Worm (Caenorhabditis elegans) whole organism, late embryonic: ENCODE results near the gene C31B8.1.

ENCODE experiments used
- K09A11.1 ChIP-seq: sonication (generic microtip); optimal IDR thresholded peaks from 2 replicates; lab custom pipeline; 2017; ENCODE audit warnings: antibody characterized with exemption, mild to moderate bottlenecking, missing genetic modification characterization, missing compliant biosample characterization; ENCODE audit not compliant: insufficient read depth
- dmd-4 ChIP-seq: sonication (generic microtip); optimal IDR thresholded peaks from 2 replicates; lab custom pipeline; 2016; ENCODE audit warnings: borderline replicate concordance, missing genetic modification characterization, missing compliant biosample characterization
- gmeb-2 ChIP-seq: sonication (generic microtip); optimal IDR thresholded peaks from 2 replicates; lab custom pipeline; 2016; ENCODE audit warnings: missing genetic modification characterization, inconsistent platforms, missing compliant biosample characterization
- ref-2 ChIP-seq: sonication (generic microtip); optimal IDR thresholded peaks from 2 replicates; lab custom pipeline; 2016; ENCODE audit warnings: missing genetic modification characterization, missing compliant biosample characterization
- tbx-2 ChIP-seq: sonication (generic microtip); optimal IDR thresholded peaks from 2 replicates; lab custom pipeline; 2016; ENCODE audit warnings: missing genetic modification characterization, missing compliant biosample characterization
- unc-3 ChIP-seq, 2 experiments: fragments of 200-800 bp in 1 of 2; sonication (Bioruptor generic) in 1 of 2; sonication (generic microtip) in 1 of 2; conservative IDR thresholded peaks in 1 of 2; optimal IDR thresholded peaks in 1 of 2; 2 replicates each; pipeline versions ENCODE4 v1.3.6 to Lab custom; 2016 to 2022; ENCODE audit warnings: missing compliant biosample characterization in 2 of 2, missing genetic modification characterization in 2 of 2, missing genetic modification reagents in 1 of 2

DNA sequence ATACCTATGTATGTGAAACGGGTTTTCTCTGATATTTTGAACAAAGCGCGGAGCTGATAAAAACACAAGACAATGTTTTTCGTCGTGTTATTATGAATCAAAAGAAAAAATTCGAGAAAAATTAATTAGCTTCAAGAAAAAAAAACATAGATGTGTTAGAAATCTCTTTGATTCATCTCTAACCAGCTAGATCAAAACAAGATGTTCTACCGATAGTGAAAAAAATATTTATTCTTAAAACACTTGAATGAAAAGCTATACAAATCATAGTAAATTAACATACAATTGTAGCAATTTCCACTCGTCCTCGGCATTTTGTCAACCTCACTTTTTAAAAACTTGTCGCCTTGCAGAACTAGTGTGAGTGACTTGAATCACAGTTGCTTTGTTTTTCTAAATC, 10.9 kb downstream of the C31B8.1 start:
- TF ChIP-seq K09A11.1 (tag; lab: Kevin White, UChicago), result no peak
- no peak for TF ChIP-seq gmeb-2
- TF ChIP-seq unc-3 (GFP tag; conservative IDR thresholded peaks at IDR 0.05; lab: Robert Waterston, UW), result no peak
- TF ChIP-seq unc-3 (tag; optimal IDR thresholded peaks at IDR 0.05; lab: Kevin White, UChicago), result no peak
- no peak for TF ChIP-seq dmd-4 (tag; lab: Kevin White, UChicago)
- no peak for TF ChIP-seq tbx-2 (tag; lab: Kevin White, UChicago)
- no peak for TF ChIP-seq ref-2 (tag; lab: Kevin White, UChicago)
